Worm (Caenorhabditis elegans) whole organism, L1 larva: ENCODE data around the gene F54D5.15.

ENCODE experiments used
- egl-27 ChIP-seq, 2 experiments: fragments of 150-350 bp in 1 of 2; sonication (generic microtip); optimal IDR thresholded peaks; 3 replicates each; lab custom pipeline; 2017 to 2018; ENCODE audit warnings: missing biosample characterization in 2 of 2, missing genetic modification characterization in 2 of 2, missing genetic modification reagents in 2 of 2
- fos-1 ChIP-seq: fragments of 150-350 bp; optimal IDR thresholded peaks from 2 replicates; lab custom pipeline; 2014; ENCODE audit warnings: missing biosample characterization, missing genetic modification characterization
- mdl-1 ChIP-seq, 2 experiments: fragments of 150-350 bp; optimal IDR thresholded peaks; 2 replicates each; lab custom pipeline; 2014 to 2017; ENCODE audit warnings: missing biosample characterization in 2 of 2, missing genetic modification characterization in 2 of 2, inconsistent platforms in 1 of 2
- nhr-11 ChIP-seq: fragments of 150-350 bp; optimal IDR thresholded peaks from 2 replicates; lab custom pipeline; 2014; ENCODE audit warnings: missing biosample characterization, missing genetic modification characterization
- ztf-11 ChIP-seq, 2 experiments: sonication (generic microtip); optimal IDR thresholded peaks; 2 replicates each; lab custom pipeline; 2016 to 2017; ENCODE audit warnings: missing genetic modification characterization in 2 of 2, missing biosample characterization in 1 of 2, missing compliant biosample characterization in 1 of 2

DNA sequence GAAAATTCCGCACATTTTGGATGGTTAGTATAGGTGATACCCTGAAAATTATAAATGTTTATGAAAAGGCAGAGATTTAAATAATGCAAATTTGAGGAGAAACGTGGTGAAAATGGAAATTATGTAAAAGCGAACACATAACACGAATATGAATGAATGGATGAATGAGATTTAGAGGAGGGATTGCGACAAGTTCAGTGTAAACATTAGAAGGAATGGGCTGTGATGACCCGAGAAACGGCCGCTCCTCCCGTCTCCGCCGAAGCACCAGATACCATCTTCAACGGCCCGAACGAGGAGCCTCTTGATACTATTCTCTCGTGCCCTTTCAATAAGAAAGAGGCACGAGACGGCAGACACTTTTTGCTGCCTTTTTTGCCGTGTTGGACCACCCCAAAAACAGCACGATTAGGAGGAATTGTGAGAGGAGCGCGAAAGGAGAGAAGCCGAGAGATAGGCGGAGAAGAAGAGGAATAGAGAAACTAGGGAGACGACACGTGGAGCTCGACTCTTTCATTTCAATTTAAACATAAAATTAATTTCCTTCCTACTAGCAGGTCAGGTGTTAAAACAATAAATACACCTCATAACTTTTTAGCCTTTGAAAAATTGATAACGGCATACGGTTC is 31.5 kb upstream of the F54D5.15 start, which contains the start of gene gfat-1:
- TF ChIP-seq mdl-1 (tag; optimal IDR thresholded peaks at IDR 0.05; lab: Kevin White, UChicago): peak; percentile 41 to 61
- no peak for TF ChIP-seq nhr-11 (tag; lab: Kevin White, UChicago)
- no peak for TF ChIP-seq egl-27 (tag; optimal IDR thresholded peaks at IDR 0.05; lab: Kevin White, UChicago)
- no peak for TF ChIP-seq fos-1 (tag; lab: Kevin White, UChicago)
- TF ChIP-seq ztf-11 (tag; optimal IDR thresholded peaks at IDR 0.05; lab: Kevin White, UChicago): peak in 1 of 2 experiments; percentile 1
